Worm (Caenorhabditis elegans) whole organism, midembryonic: ENCODE results near the gene par-3.

Experiments used
- T22C8.4 ChIP-seq: fragments of 200-800 bp; sonication (Bioruptor generic); IDR thresholded peaks from 2 replicates; pipeline ENCODE4 v1.3.6; 2022; ENCODE audit warnings: missing genetic modification characterization, missing compliant biosample characterization
- cog-1 ChIP-seq: sonication (generic microtip); optimal IDR thresholded peaks from 2 replicates; lab custom pipeline; 2016; ENCODE audit warnings: missing genetic modification characterization, missing compliant biosample characterization
- flt-1 ChIP-seq: fragments of 200-800 bp; sonication (Bioruptor generic); IDR thresholded peaks from 2 replicates; pipeline ENCODE4 v1.3.6; 2022; ENCODE audit warnings: missing genetic modification characterization, missing compliant biosample characterization
- klf-2 ChIP-seq: fragments of 200-800 bp; sonication (Bioruptor generic); conservative IDR thresholded peaks from 2 replicates; pipeline ENCODE4 v1.3.6; 2022; ENCODE audit warnings: missing genetic modification reagents, missing genetic modification characterization, missing compliant biosample characterization
- med-1 ChIP-seq: sonication (generic microtip); optimal IDR thresholded peaks from 2 replicates; lab custom pipeline; 2017; ENCODE audit warnings: missing genetic modification characterization, mild to moderate bottlenecking, missing compliant biosample characterization, antibody characterized with exemption, missing genetic modification reagents; ENCODE audit not compliant: insufficient read depth
- ref-1 ChIP-seq: fragments of 200-800 bp; sonication (Bioruptor generic); conservative IDR thresholded peaks from 2 replicates; pipeline ENCODE4 v1.3.6; 2022; ENCODE audit warnings: missing genetic modification reagents, missing genetic modification characterization, missing compliant biosample characterization
- tab-1 ChIP-seq: fragments of 200-800 bp; sonication (Bioruptor generic); IDR thresholded peaks from 2 replicates; pipeline ENCODE4 v1.3.6; 2022; ENCODE audit warnings: missing genetic modification characterization, missing compliant biosample characterization
- ztf-23 ChIP-seq: fragments of 200-800 bp; sonication (Bioruptor generic); IDR thresholded peaks from 2 replicates; pipeline ENCODE4 v1.3.6; 2022; ENCODE audit warnings: missing genetic modification reagents, missing genetic modification characterization, missing compliant biosample characterization
- ztf-29 ChIP-seq: fragments of 200-800 bp; sonication (Bioruptor generic); IDR thresholded peaks from 2 replicates; pipeline ENCODE4 v1.3.6; 2022; ENCODE audit warnings: missing genetic modification reagents, missing genetic modification characterization, missing compliant biosample characterization

par-3 gene

DNA sequence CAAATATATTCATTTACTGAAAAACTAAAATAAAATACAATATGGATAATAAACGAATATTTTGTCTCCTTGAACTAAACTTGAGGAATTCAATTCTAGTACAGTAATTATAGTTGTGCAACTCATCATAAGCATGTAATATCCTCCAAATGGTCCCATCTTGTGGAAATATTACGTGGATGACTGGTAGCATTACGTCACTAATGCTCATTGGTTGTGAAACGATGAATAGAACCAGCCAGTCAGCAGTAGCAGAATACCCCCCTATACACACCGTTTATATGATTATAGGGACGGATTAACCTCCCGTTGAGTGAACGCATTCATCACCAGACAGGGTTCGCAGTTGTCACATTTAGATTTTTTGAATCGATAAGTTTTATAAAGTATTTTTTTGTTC lies 54.4 kb downstream of the par-3 start:
- TF ChIP-seq med-1 (GFP tag; lab: Kevin White, UChicago) (no peak), tab-1 (GFP tag; lab: Robert Waterston, UW) (no peak), klf-2 (GFP tag; lab: Robert Waterston, UW) (no peak), cog-1 (tag; lab: Kevin White, UChicago) (no peak), ztf-29 (GFP tag; lab: Robert Waterston, UW) (no peak), T22C8.4 (no peak), ztf-23 (GFP tag; lab: Robert Waterston, UW) (no peak)

DNA sequence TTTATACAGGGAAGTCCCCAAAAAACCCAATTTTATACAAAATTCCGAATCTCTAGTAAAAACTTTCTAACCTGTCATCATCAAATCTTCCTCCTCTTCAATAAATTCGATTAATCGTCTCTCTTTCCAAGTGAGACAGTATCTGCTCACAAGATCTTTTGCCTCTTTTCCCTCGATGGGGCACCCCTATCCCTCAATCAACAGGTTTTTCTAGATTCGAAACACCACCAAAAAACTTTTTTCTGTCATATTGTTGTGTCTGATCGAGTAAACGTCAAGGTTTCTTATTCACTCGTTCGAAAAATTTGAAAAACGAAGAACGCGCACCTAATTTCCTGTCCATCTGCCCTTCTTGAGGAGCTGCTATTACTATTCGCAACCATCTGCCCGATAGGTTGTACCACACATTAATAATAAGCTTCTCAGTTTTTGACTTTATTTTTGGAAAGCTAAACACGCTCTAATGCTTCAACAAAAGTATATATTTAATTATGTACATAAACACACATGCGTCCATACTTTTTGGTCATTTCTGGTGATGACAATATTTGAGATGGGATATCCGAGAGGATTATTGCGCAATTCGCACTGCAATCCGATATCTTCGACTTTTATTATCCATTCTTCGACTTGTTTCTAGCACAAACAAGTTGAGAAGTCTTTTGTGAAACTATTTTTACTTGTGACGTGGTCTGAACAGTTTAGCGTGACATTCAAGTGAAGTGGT lies 55.2 kb downstream of the par-3 start:
- TF ChIP-seq ztf-29 (GFP tag; lab: Robert Waterston, UW) (no peak), klf-2 (GFP tag; lab: Robert Waterston, UW) (no peak), med-1 (GFP tag; lab: Kevin White, UChicago) (no peak), flt-1 (GFP tag; lab: Robert Waterston, UW) (no peak), tab-1 (GFP tag; lab: Robert Waterston, UW) (no peak), ztf-23 (GFP tag; lab: Robert Waterston, UW) (no peak), cog-1 (tag; lab: Kevin White, UChicago) (no peak), ref-1 (GFP tag; lab: Robert Waterston, UW) (no peak), T22C8.4 (no peak)

DNA sequence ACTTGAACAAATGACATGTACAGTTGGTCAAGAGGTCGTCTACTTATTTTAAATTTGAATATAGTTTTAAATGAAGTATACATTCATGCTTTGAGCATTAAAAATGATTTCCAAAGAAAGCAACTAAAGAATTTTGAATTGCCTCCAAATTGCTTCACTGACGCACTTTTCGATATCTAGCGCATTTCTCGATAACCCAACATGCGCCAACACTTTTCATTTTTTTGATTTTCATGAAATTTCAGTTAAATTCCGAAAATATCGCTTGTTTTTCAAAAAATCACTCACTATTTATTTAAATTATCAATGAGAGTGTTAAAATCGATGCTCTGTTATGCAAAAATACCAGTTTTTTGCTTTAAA lies 55.8 kb downstream of the par-3 start:
- TF ChIP-seq cog-1 (tag; lab: Kevin White, UChicago) (no peak), T22C8.4 (no peak), ztf-29 (GFP tag; lab: Robert Waterston, UW) (no peak), ref-1 (GFP tag; lab: Robert Waterston, UW) (no peak), ztf-23 (GFP tag; lab: Robert Waterston, UW) (no peak), med-1 (GFP tag; lab: Kevin White, UChicago) (no peak), klf-2 (GFP tag; lab: Robert Waterston, UW) (no peak), tab-1 (GFP tag; lab: Robert Waterston, UW) (no peak), flt-1 (GFP tag; lab: Robert Waterston, UW) (no peak)

DNA sequence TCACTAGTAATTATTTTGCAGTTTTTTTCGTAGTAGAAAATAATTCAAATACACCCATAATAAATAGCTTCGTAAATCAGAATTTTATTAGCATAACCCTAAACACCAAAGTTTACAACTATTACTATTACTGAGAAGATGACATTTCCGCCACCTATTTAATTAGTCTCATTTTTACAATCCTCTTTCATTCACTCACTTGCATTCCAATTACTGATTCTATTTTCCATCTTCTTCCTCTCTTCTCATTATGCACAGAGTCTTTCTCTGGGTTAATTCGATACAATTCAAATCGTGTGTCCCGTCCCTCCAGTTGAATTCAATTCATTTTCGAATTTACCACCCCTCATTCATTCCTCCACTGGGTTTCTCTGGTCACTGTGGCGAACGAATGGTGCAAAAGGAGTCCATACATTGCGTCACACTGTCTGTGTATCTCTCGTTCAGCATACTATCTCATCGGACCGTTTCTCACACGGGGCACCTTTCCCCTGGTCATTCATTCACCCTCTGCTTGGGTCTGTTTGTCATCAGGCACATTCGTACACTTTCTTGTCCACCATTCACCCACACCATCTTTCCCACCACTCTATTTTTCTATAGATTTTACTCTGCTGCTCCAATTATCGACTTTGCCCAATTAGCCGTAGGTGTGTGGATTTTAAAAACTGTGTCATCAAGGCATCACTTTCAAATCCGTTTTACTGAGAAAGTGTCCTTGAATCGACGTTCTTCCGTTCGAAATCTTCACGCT lies 56.4 kb downstream of the par-3 start:
- TF ChIP-seq tab-1 (GFP tag; lab: Robert Waterston, UW) (no peak), klf-2 (GFP tag; lab: Robert Waterston, UW) (no peak), ztf-23 (GFP tag; lab: Robert Waterston, UW) (no peak), ztf-29 (GFP tag; lab: Robert Waterston, UW) (no peak), med-1 (GFP tag; lab: Kevin White, UChicago) (no peak), ref-1 (GFP tag; lab: Robert Waterston, UW) (no peak), cog-1 (tag; lab: Kevin White, UChicago) (no peak), flt-1 (GFP tag; lab: Robert Waterston, UW) (peak; percentile 22; the same call in 1 of the 2 replicates)

DNA sequence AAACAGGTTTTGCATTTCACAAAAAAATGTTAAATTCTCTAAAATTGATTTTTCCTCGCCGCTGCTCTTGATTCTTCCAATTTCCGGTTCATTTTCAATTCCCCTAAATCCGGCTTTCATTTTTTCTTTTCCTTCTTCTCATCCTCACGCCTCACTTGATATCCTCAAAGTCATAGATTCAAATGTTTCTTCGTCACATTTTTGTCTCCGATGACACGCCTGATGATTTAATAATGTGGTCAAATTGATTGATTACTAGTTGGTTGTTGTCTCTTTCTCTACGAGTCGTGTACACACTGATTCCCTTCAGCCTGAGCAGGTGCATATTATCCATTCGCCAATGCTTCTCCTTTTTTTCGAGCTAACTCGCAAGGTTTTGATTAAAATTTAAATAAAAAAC lies 57.5 kb downstream of the par-3 start:
- TF ChIP-seq T22C8.4: no peak
- no peak for TF ChIP-seq med-1 (GFP tag; lab: Kevin White, UChicago)

DNA sequence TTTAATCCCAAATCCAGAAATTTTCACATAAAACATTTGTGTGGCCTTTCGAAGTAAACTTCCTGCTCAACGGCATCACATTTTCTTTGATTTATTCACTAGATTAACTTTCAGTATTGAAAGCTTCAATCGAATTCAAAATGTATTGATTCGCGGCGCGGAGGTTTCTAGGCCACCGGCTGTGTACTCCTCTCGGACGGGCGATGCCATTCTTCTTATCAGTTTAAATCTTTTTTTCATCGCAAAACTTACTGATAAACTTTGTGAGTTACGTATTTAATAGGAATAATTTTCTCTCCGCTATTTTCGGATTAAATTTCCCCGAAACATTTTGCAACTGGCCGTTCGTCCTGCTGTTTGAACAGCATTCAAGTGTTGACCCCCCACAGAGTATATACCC lies 57.9 kb downstream of the par-3 start:
- TF ChIP-seq T22C8.4: peak; percentile 18; the same call in 1 of the 2 replicates
- TF ChIP-seq med-1 (GFP tag; lab: Kevin White, UChicago): no peak
- peak; percentile 49; the same call in 1 of the 2 replicates for TF ChIP-seq flt-1 (GFP tag; lab: Robert Waterston, UW)
- TF ChIP-seq klf-2 (GFP tag; lab: Robert Waterston, UW): no peak

DNA sequence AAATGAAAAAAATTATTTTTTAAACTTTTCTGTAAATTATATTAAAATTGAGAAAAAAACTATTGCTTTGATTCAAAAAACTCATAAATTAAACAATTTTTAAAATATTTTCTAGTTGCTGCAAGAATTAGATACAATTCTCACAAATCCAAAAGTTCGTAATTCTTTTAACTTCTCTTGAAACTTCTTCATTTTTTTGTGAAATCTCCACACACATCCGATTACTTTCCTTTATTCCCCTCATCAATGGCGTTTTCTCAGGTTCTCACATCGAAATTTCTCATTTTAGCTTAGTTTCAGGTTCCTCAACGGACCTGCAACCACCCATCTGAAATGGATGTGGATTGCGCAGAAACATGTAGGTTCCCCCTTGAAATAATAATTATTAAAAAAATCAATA lies 58.5 kb downstream of the par-3 start, which contains the start of gene wrm-1:
wrm-1 (plus strand) TSS at position 301 of the 400 bp plus-strand sequence.
- no peak for TF ChIP-seq T22C8.4
- TF ChIP-seq ztf-29 (GFP tag; lab: Robert Waterston, UW): no peak
- no peak for TF ChIP-seq ztf-23 (GFP tag; lab: Robert Waterston, UW)
- no peak for TF ChIP-seq tab-1 (GFP tag; lab: Robert Waterston, UW)
- TF ChIP-seq klf-2 (GFP tag; lab: Robert Waterston, UW): no peak
- TF ChIP-seq ref-1 (GFP tag; lab: Robert Waterston, UW): no peak
- no peak for TF ChIP-seq flt-1 (GFP tag; lab: Robert Waterston, UW)
- no peak for TF ChIP-seq med-1 (GFP tag; lab: Kevin White, UChicago)
- TF ChIP-seq cog-1 (tag; lab: Kevin White, UChicago): no peak
